Worm (Caenorhabditis elegans): ENCODE results near the gene F13A7.1.

F13A7.1 gene

ce11 chrV:16377849-16378248, at the start of gene F13A7.1:
TSS of gene F13A7.1 (minus strand) at chrV:16377949.
- TF ChIP-seq flt-1 (GFP tag; IDR thresholded peaks at IDR 0.05) (no peak), med-1 (GFP tag; optimal IDR thresholded peaks at IDR 0.05; ENCODE audit: insufficient read depth) (no peak), cog-1 (tag; optimal IDR thresholded peaks at IDR 0.05) (no peak)

- TF ChIP-seq ztf-23 (GFP tag; IDR thresholded peaks at IDR 0.05) (no peak), tab-1 (GFP tag; IDR thresholded peaks at IDR 0.05) (no peak), cog-1 (tag; optimal IDR thresholded peaks at IDR 0.05) (no peak), med-1 (GFP tag; optimal IDR thresholded peaks at IDR 0.05; ENCODE audit: insufficient read depth) (no peak), ref-1 (GFP tag; conservative IDR thresholded peaks at IDR 0.05) (no peak), ztf-29 (GFP tag; IDR thresholded peaks at IDR 0.05) (no peak), flt-1 (GFP tag; IDR thresholded peaks at IDR 0.05) (no peak), T22C8.4 (GFP tag; IDR thresholded peaks at IDR 0.05) (no peak), klf-2 (GFP tag; conservative IDR thresholded peaks at IDR 0.05) (no peak)
Observed at ce11 chrV:16424428-16424827, 46.7 kb upstream of the F13A7.1 start, which contains the start of gene srw-29. TSS of gene srw-29 (minus strand) at chrV:16424528.

- no peak for TF ChIP-seq ref-1 (GFP tag; conservative IDR thresholded peaks at IDR 0.05)
- TF ChIP-seq flt-1 (GFP tag; IDR thresholded peaks at IDR 0.05), result no peak
- no peak for TF ChIP-seq ztf-29 (GFP tag; IDR thresholded peaks at IDR 0.05)
- TF ChIP-seq T22C8.4 (GFP tag; IDR thresholded peaks at IDR 0.05), result no peak
- no peak for TF ChIP-seq tab-1 (GFP tag; IDR thresholded peaks at IDR 0.05)
- no peak for TF ChIP-seq ztf-23 (GFP tag; IDR thresholded peaks at IDR 0.05)
- TF ChIP-seq cog-1 (tag; optimal IDR thresholded peaks at IDR 0.05), result no peak
Observed at ce11 chrV:16420696-16421095, 42.9 kb upstream of the F13A7.1 start, which contains the start of gene srw-48. TSS of gene srw-48 (plus strand) at chrV:16420996.

- TF ChIP-seq klf-2 (GFP tag; conservative IDR thresholded peaks at IDR 0.05) (no peak), T22C8.4 (GFP tag; IDR thresholded peaks at IDR 0.05) (no peak), flt-1 (GFP tag; IDR thresholded peaks at IDR 0.05) (no peak), ref-1 (GFP tag; conservative IDR thresholded peaks at IDR 0.05) (no peak), ztf-29 (GFP tag; IDR thresholded peaks at IDR 0.05) (no peak), med-1 (GFP tag; optimal IDR thresholded peaks at IDR 0.05; ENCODE audit: insufficient read depth) (no peak), tab-1 (GFP tag; IDR thresholded peaks at IDR 0.05) (no peak), cog-1 (tag; optimal IDR thresholded peaks at IDR 0.05) (no peak), ztf-23 (GFP tag; IDR thresholded peaks at IDR 0.05) (no peak)
Observed at ce11 chrV:16419769-16420168, 42.0 kb upstream of the F13A7.1 start, which contains the start of gene F26D2.16. TSS of gene F26D2.16 (minus strand) at chrV:16419869.

ce11 chrV:16417014-16417413, 39.3 kb upstream of the F13A7.1 start, which contains the start of gene str-55:
TSS of gene str-55 (minus strand) at chrV:16417114.
- no peak for TF ChIP-seq med-1 (GFP tag; optimal IDR thresholded peaks at IDR 0.05; ENCODE audit: insufficient read depth)
- no peak for TF ChIP-seq klf-2 (GFP tag; conservative IDR thresholded peaks at IDR 0.05)
- no peak for TF ChIP-seq ztf-29 (GFP tag; IDR thresholded peaks at IDR 0.05)
- TF ChIP-seq ref-1 (GFP tag; conservative IDR thresholded peaks at IDR 0.05), result no peak
- no peak for TF ChIP-seq T22C8.4 (GFP tag; IDR thresholded peaks at IDR 0.05)
- no peak for TF ChIP-seq tab-1 (GFP tag; IDR thresholded peaks at IDR 0.05)
- no peak for TF ChIP-seq flt-1 (GFP tag; IDR thresholded peaks at IDR 0.05)
- no peak for TF ChIP-seq cog-1 (tag; optimal IDR thresholded peaks at IDR 0.05)
- no peak for TF ChIP-seq ztf-23 (GFP tag; IDR thresholded peaks at IDR 0.05)

- TF ChIP-seq ztf-23 (GFP tag; IDR thresholded peaks at IDR 0.05) (no peak), flt-1 (GFP tag; IDR thresholded peaks at IDR 0.05) (no peak), cog-1 (tag; optimal IDR thresholded peaks at IDR 0.05) (no peak), T22C8.4 (GFP tag; IDR thresholded peaks at IDR 0.05) (no peak), tab-1 (GFP tag; IDR thresholded peaks at IDR 0.05) (no peak), ztf-29 (GFP tag; IDR thresholded peaks at IDR 0.05) (no peak)
Observed at ce11 chrV:16410521-16410920, 32.8 kb upstream of the F13A7.1 start, which contains the start of gene srh-145. TSS of gene srh-145 (plus strand) at chrV:16410713.

ce11 chrV:16407663-16408062, 29.9 kb upstream of the F13A7.1 start, which contains the start of gene F26D2.3:
TSS of gene F26D2.3 (plus strand) at chrV:16407963.
- TF ChIP-seq ztf-29 (GFP tag; IDR thresholded peaks at IDR 0.05), result no peak
- no peak for TF ChIP-seq klf-2 (GFP tag; conservative IDR thresholded peaks at IDR 0.05)
- no peak for TF ChIP-seq cog-1 (tag; optimal IDR thresholded peaks at IDR 0.05)
- TF ChIP-seq flt-1 (GFP tag; IDR thresholded peaks at IDR 0.05), result no peak
- TF ChIP-seq T22C8.4 (GFP tag; IDR thresholded peaks at IDR 0.05), result no peak
- no peak for TF ChIP-seq ztf-23 (GFP tag; IDR thresholded peaks at IDR 0.05)
- TF ChIP-seq ref-1 (GFP tag; conservative IDR thresholded peaks at IDR 0.05), result no peak
- TF ChIP-seq med-1 (GFP tag; optimal IDR thresholded peaks at IDR 0.05; ENCODE audit: insufficient read depth), result no peak
- TF ChIP-seq tab-1 (GFP tag; IDR thresholded peaks at IDR 0.05), result no peak

- TF ChIP-seq T22C8.4 (GFP tag; IDR thresholded peaks at IDR 0.05) (no peak), tab-1 (GFP tag; IDR thresholded peaks at IDR 0.05) (no peak), med-1 (GFP tag; optimal IDR thresholded peaks at IDR 0.05; ENCODE audit: insufficient read depth) (no peak), ztf-29 (GFP tag; IDR thresholded peaks at IDR 0.05) (no peak), ref-1 (GFP tag; conservative IDR thresholded peaks at IDR 0.05) (no peak), cog-1 (tag; optimal IDR thresholded peaks at IDR 0.05) (no peak), flt-1 (GFP tag; IDR thresholded peaks at IDR 0.05) (no peak), ztf-23 (GFP tag; IDR thresholded peaks at IDR 0.05) (no peak)
Observed at ce11 chrV:16406357-16406756, 28.6 kb upstream of the F13A7.1 start.

- TF ChIP-seq med-1 (GFP tag; optimal IDR thresholded peaks at IDR 0.05; ENCODE audit: insufficient read depth) (no peak), ref-1 (GFP tag; conservative IDR thresholded peaks at IDR 0.05) (no peak), flt-1 (GFP tag; IDR thresholded peaks at IDR 0.05) (no peak), ztf-29 (GFP tag; IDR thresholded peaks at IDR 0.05) (no peak), klf-2 (GFP tag; conservative IDR thresholded peaks at IDR 0.05) (no peak), T22C8.4 (GFP tag; IDR thresholded peaks at IDR 0.05) (no peak)
Observed at ce11 chrV:16405366-16405765, 27.6 kb upstream of the F13A7.1 start.

- TF ChIP-seq T22C8.4 (GFP tag; IDR thresholded peaks at IDR 0.05) (no peak), tab-1 (GFP tag; IDR thresholded peaks at IDR 0.05) (no peak), med-1 (GFP tag; optimal IDR thresholded peaks at IDR 0.05; ENCODE audit: insufficient read depth) (no peak), klf-2 (GFP tag; conservative IDR thresholded peaks at IDR 0.05) (no peak), ref-1 (GFP tag; conservative IDR thresholded peaks at IDR 0.05) (no peak), ztf-29 (GFP tag; IDR thresholded peaks at IDR 0.05) (no peak), flt-1 (GFP tag; IDR thresholded peaks at IDR 0.05) (no peak), cog-1 (tag; optimal IDR thresholded peaks at IDR 0.05) (no peak), ztf-23 (GFP tag; IDR thresholded peaks at IDR 0.05) (no peak)
Observed at ce11 chrV:16403974-16404373, 26.2 kb upstream of the F13A7.1 start, which contains the start of gene syp-1. TSS of gene syp-1 (plus strand) at chrV:16404274.
